Fruit fly (Drosophila melanogaster) whole organism, embryonic: ENCODE measurements around the gene alpha-Man-Ia.

Experiments used
- CG11504 ChIP-seq: fragments of 200-800 bp; sonication (Bioruptor generic); optimal IDR thresholded peaks from 3 replicates; lab custom pipeline; 2019; ENCODE audit warnings: missing biosample characterization, mild to moderate bottlenecking, missing genetic modification characterization, moderate library complexity
- CG15269 ChIP-seq: fragments of 200-800 bp; sonication (Bioruptor generic); optimal IDR thresholded peaks from 2 replicates; lab custom pipeline; 2018; ENCODE audit warnings: missing biosample characterization, mild to moderate bottlenecking, missing genetic modification characterization, moderate library complexity
- CG17912 ChIP-seq: fragments of 200-800 bp; sonication (Bioruptor generic); optimal IDR thresholded peaks from 2 replicates; lab custom pipeline; 2018; ENCODE audit warnings: missing biosample characterization, mild to moderate bottlenecking, missing genetic modification characterization
- CG1832 ChIP-seq: fragments of 200-800 bp; sonication (Bioruptor generic); optimal IDR thresholded peaks from 2 replicates; lab custom pipeline; 2017; ENCODE audit warnings: missing biosample characterization, mild to moderate bottlenecking, missing genetic modification characterization, inconsistent platforms
- CG18599 ChIP-seq: fragments of 200-800 bp; sonication (Bioruptor generic); optimal IDR thresholded peaks from 3 replicates; lab custom pipeline; 2017; ENCODE audit warnings: missing biosample characterization, missing genetic modification characterization, mild to moderate bottlenecking, moderate library complexity, missing genetic modification reagents
- CG2120 ChIP-seq: fragments of 200-800 bp; sonication (Bioruptor generic); optimal IDR thresholded peaks from 3 replicates; lab custom pipeline; 2016; ENCODE audit warnings: missing biosample characterization, missing genetic modification characterization
- CG2678 ChIP-seq: fragments of 200-800 bp; sonication (Bioruptor generic); optimal IDR thresholded peaks from 3 replicates; lab custom pipeline; 2019; ENCODE audit warnings: missing biosample characterization, mild to moderate bottlenecking, missing genetic modification characterization, moderate library complexity
- CG2712 ChIP-seq: fragments of 200-800 bp; optimal IDR thresholded peaks from 3 replicates; lab custom pipeline; 2019; ENCODE audit warnings: missing biosample characterization, mild to moderate bottlenecking, missing genetic modification characterization, moderate library complexity
- CG3065 ChIP-seq: fragments of 200-800 bp; sonication (Bioruptor generic); optimal IDR thresholded peaks from 2 replicates; lab custom pipeline; 2016; ENCODE audit warnings: missing biosample characterization, missing genetic modification characterization
- CG32532 ChIP-seq: fragments of 200-800 bp; sonication (Bioruptor generic); IDR thresholded peaks from 2 replicates; pipeline ENCODE4 v1.3.6; 2022; ENCODE audit warnings: missing biosample characterization, missing genetic modification characterization
- CG32767 ChIP-seq: fragments of 200-800 bp; sonication (Bioruptor generic); IDR thresholded peaks from 2 replicates; pipeline ENCODE4 v1.3.6; 2022; ENCODE audit warnings: missing biosample characterization, missing genetic modification characterization
- CG5180 ChIP-seq: fragments of 200-800 bp; sonication (Bioruptor generic); optimal IDR thresholded peaks from 3 replicates; lab custom pipeline; 2017; ENCODE audit warnings: missing biosample characterization, missing genetic modification characterization, mild to moderate bottlenecking, moderate library complexity, missing genetic modification reagents
- CG6175 ChIP-seq: fragments of 200-800 bp; sonication (Bioruptor generic); IDR thresholded peaks from 3 replicates; pipeline ENCODE4 v1.3.6; 2022; ENCODE audit warnings: missing biosample characterization, missing genetic modification characterization
- CG6254 ChIP-seq: fragments of 200-800 bp; sonication (Bioruptor generic); optimal IDR thresholded peaks from 3 replicates; lab custom pipeline; 2017; ENCODE audit warnings: mild to moderate bottlenecking, missing biosample characterization, missing genetic modification reagents, missing genetic modification characterization
- CG7839 ChIP-seq: fragments of 200-800 bp; sonication (Bioruptor generic); optimal IDR thresholded peaks from 3 replicates; lab custom pipeline; 2018; ENCODE audit warnings: missing biosample characterization, mild to moderate bottlenecking, missing genetic modification characterization, moderate library complexity
- CG7928 ChIP-seq: fragments of 200-800 bp; sonication (Bioruptor generic); optimal IDR thresholded peaks from 2 replicates; lab custom pipeline; 2017; ENCODE audit warnings: missing biosample characterization, mild to moderate bottlenecking, missing genetic modification characterization
- CG8359 ChIP-seq: fragments of 200-800 bp; sonication (Bioruptor generic); optimal IDR thresholded peaks from 2 replicates; lab custom pipeline; 2017; ENCODE audit warnings: missing biosample characterization, mild to moderate bottlenecking, missing genetic modification characterization, borderline replicate concordance
- CG9932 ChIP-seq: fragments of 200-800 bp; sonication (Bioruptor generic); IDR thresholded peaks from 2 replicates; pipeline ENCODE4 v1.3.6; 2022; ENCODE audit warnings: missing biosample characterization, missing genetic modification characterization
- Camta ChIP-seq: fragments of 200-800 bp; sonication (Bioruptor generic); optimal IDR thresholded peaks from 2 replicates; lab custom pipeline; 2016; ENCODE audit warnings: missing biosample characterization, missing genetic modification characterization
- Dek ChIP-seq: fragments of 200-800 bp; sonication (Bioruptor generic); optimal IDR thresholded peaks from 3 replicates; lab custom pipeline; 2019; ENCODE audit warnings: missing biosample characterization, mild to moderate bottlenecking, missing genetic modification characterization, moderate library complexity
- Drgx ChIP-seq: fragments of 200-800 bp; sonication (Bioruptor generic); IDR thresholded peaks from 2 replicates; pipeline ENCODE4 v1.3.6; 2022; ENCODE audit warnings: missing biosample characterization, missing genetic modification characterization
- H2.0 ChIP-seq: fragments of 200-800 bp; sonication (Bioruptor generic); IDR thresholded peaks from 2 replicates; pipeline ENCODE4 v1.3.6; 2022; ENCODE audit warnings: missing biosample characterization, missing genetic modification characterization
- Hr51 ChIP-seq, 2 experiments: fragments of 200-800 bp; sonication (Bioruptor generic); optimal IDR thresholded peaks; 2 replicates in 1 of 2; 3 replicates in 1 of 2; lab custom pipeline; 2016 to 2018; ENCODE audit warnings: missing biosample characterization in 2 of 2, missing genetic modification characterization in 2 of 2, mild to moderate bottlenecking in 1 of 2, moderate library complexity in 1 of 2
- Kr ChIP-seq: fragments of 200-800 bp; sonication (Bioruptor generic); optimal IDR thresholded peaks from 2 replicates; lab custom pipeline; 2017; ENCODE audit warnings: missing biosample characterization, mild to moderate bottlenecking, missing genetic modification characterization
- Med ChIP-seq: fragments of 200-800 bp; sonication (Bioruptor generic); peaks from one replicate; lab custom pipeline; 2016; ENCODE audit warnings: missing biosample characterization, missing genetic modification characterization, mild to moderate bottlenecking, inconsistent platforms, moderate library complexity
- Meics ChIP-seq: fragments of 200-800 bp; sonication (Bioruptor generic); optimal IDR thresholded peaks from 2 replicates; lab custom pipeline; 2017; ENCODE audit warnings: missing biosample characterization, mild to moderate bottlenecking, missing genetic modification characterization
- Poxn ChIP-seq: fragments of 200-800 bp; sonication (Bioruptor generic); IDR thresholded peaks from 2 replicates; pipeline ENCODE4 v1.3.6; 2022; ENCODE audit warnings: missing biosample characterization, missing genetic modification characterization
- Ptx1 ChIP-seq: fragments of 200-800 bp; sonication (Bioruptor generic); IDR thresholded peaks from 2 replicates; pipeline ENCODE4 v1.3.6; 2022; ENCODE audit warnings: missing biosample characterization, missing genetic modification characterization
- Rfx ChIP-seq: fragments of 200-800 bp; sonication (Bioruptor generic); IDR thresholded peaks from 2 replicates; pipeline ENCODE4 v1.3.6; 2022; ENCODE audit warnings: missing biosample characterization, missing genetic modification characterization
- al ChIP-seq: fragments of 200-800 bp; sonication (Bioruptor generic); IDR thresholded peaks from 2 replicates; pipeline ENCODE4 v1.3.6; 2022; ENCODE audit warnings: missing biosample characterization, missing genetic modification characterization
- cas ChIP-seq: fragments of 200-800 bp; sonication (Bioruptor generic); IDR thresholded peaks from 2 replicates; pipeline ENCODE4 v1.3.6; 2022; ENCODE audit warnings: missing biosample characterization, missing genetic modification characterization
- dmrt99B ChIP-seq: fragments of 200-800 bp; sonication (Bioruptor generic); optimal IDR thresholded peaks from 2 replicates; lab custom pipeline; 2018; ENCODE audit warnings: missing biosample characterization, mild to moderate bottlenecking, missing genetic modification characterization, moderate library complexity
- dysf ChIP-seq: fragments of 200-800 bp; sonication (Bioruptor generic); IDR thresholded peaks from 3 replicates; pipeline ENCODE4 v1.3.6; 2022; ENCODE audit warnings: missing biosample characterization, missing genetic modification characterization
- gfzf ChIP-seq: fragments of 200-800 bp; sonication (Bioruptor generic); optimal IDR thresholded peaks from 2 replicates; lab custom pipeline; 2016; ENCODE audit warnings: missing biosample characterization, mild to moderate bottlenecking, missing genetic modification characterization, moderate library complexity
- grau ChIP-seq: fragments of 200-800 bp; optimal IDR thresholded peaks from 3 replicates; lab custom pipeline; 2019; ENCODE audit warnings: missing biosample characterization, mild to moderate bottlenecking, missing genetic modification characterization, moderate library complexity
- lab ChIP-seq: fragments of 200-800 bp; sonication (Bioruptor generic); optimal IDR thresholded peaks from 3 replicates; lab custom pipeline; 2017; ENCODE audit warnings: missing biosample characterization, missing genetic modification characterization, mild to moderate bottlenecking, moderate library complexity, missing genetic modification reagents
- lmd ChIP-seq: fragments of 200-800 bp; sonication (Bioruptor generic); IDR thresholded peaks from 2 replicates; pipeline ENCODE4 v1.3.6; 2022; ENCODE audit warnings: missing biosample characterization, missing genetic modification characterization
- onecut ChIP-seq: fragments of 200-800 bp; sonication (Bioruptor generic); IDR thresholded peaks from 2 replicates; pipeline ENCODE4 v1.3.6; 2022; ENCODE audit warnings: missing biosample characterization, missing genetic modification characterization
- phol ChIP-seq: fragments of 200-800 bp; sonication (Bioruptor generic); optimal IDR thresholded peaks from 3 replicates; lab custom pipeline; 2018; ENCODE audit warnings: missing biosample characterization, mild to moderate bottlenecking, missing genetic modification characterization, moderate library complexity
- row ChIP-seq: fragments of 200-800 bp; sonication (Bioruptor generic); IDR thresholded peaks from 3 replicates; pipeline ENCODE4 v1.3.6; 2022; ENCODE audit warnings: missing biosample characterization, missing genetic modification characterization
- sd ChIP-seq: fragments of 200-800 bp; sonication (Bioruptor generic); optimal IDR thresholded peaks from 3 replicates; lab custom pipeline; 2018; ENCODE audit warnings: missing biosample characterization, mild to moderate bottlenecking, missing genetic modification characterization, moderate library complexity
- sens ChIP-seq: fragments of 200-800 bp; sonication (Bioruptor generic); peaks from one replicate; lab custom pipeline; 2016; ENCODE audit warnings: missing biosample characterization, missing genetic modification characterization
- slbo ChIP-seq: fragments of 200-800 bp; sonication (Bioruptor generic); IDR thresholded peaks from 2 replicates; pipeline ENCODE4 v1.3.6; 2022; ENCODE audit warnings: missing biosample characterization, missing genetic modification characterization
- slou ChIP-seq: fragments of 200-800 bp; sonication (Bioruptor generic); optimal IDR thresholded peaks from 3 replicates; lab custom pipeline; 2016; ENCODE audit warnings: missing biosample characterization, missing genetic modification characterization
- sob ChIP-seq: fragments of 200-800 bp; sonication (Bioruptor generic); IDR thresholded peaks from 2 replicates; pipeline ENCODE4 v1.3.6; 2022; ENCODE audit warnings: missing biosample characterization, missing genetic modification characterization
- sqz ChIP-seq: fragments of 200-800 bp; sonication (Bioruptor generic); optimal IDR thresholded peaks from 3 replicates; lab custom pipeline; 2018; ENCODE audit warnings: missing biosample characterization, mild to moderate bottlenecking, missing genetic modification characterization
- tio ChIP-seq: fragments of 200-800 bp; sonication (Bioruptor generic); optimal IDR thresholded peaks from 2 replicates; lab custom pipeline; 2017; ENCODE audit warnings: missing biosample characterization, missing genetic modification characterization, inconsistent platforms
- trem ChIP-seq: fragments of 200-800 bp; optimal IDR thresholded peaks from 3 replicates; lab custom pipeline; 2019; ENCODE audit warnings: missing biosample characterization, mild to moderate bottlenecking, missing genetic modification characterization, moderate library complexity
- zf30C ChIP-seq: fragments of 200-800 bp; sonication (Bioruptor generic); optimal IDR thresholded peaks from 3 replicates; lab custom pipeline; 2018; ENCODE audit warnings: missing biosample characterization, mild to moderate bottlenecking, missing genetic modification characterization

Gene alpha-Man-Ia

dm6 chrX:10247366-10247765 is 78.4 kb downstream of the alpha-Man-Ia start (continued):
- TF ChIP-seq CG2712 (tag; lab: Kevin White, UChicago) = peak; percentile 21
- no peak for TF ChIP-seq Dek (tag; lab: Kevin White, UChicago)
- peak; percentile 5 for TF ChIP-seq CG5180 (GFP tag; lab: Kevin White, UChicago)
- TF ChIP-seq gfzf (GFP tag; lab: Kevin White, UChicago) = no peak
- peak; percentile 89 for TF ChIP-seq onecut (GFP tag; lab: Robert Waterston, UW)
- TF ChIP-seq CG8359 (GFP tag; lab: Kevin White, UChicago) = no peak
- no peak for TF ChIP-seq CG17912 (GFP tag; lab: Kevin White, UChicago)
- no peak for TF ChIP-seq sob (GFP tag; lab: Robert Waterston, UW)
- no peak for TF ChIP-seq CG6175
- peak; percentile 45 for TF ChIP-seq CG1832 (GFP tag; lab: Kevin White, UChicago)
- no peak for TF ChIP-seq CG32767 (GFP tag; lab: Robert Waterston, UW)
- TF ChIP-seq sqz (GFP tag; lab: Kevin White, UChicago) = peak; percentile 2
- no peak for TF ChIP-seq cas (GFP tag; lab: Robert Waterston, UW)
- TF ChIP-seq sd (tag; lab: Kevin White, UChicago) = peak; percentile 75

dm6 chrX:10244763-10245162 is 81.0 kb downstream of the alpha-Man-Ia start:
- peak; percentile 48 for TF ChIP-seq row (GFP tag; lab: Robert Waterston, UW)
- TF ChIP-seq CG3065 (GFP tag; lab: Kevin White, UChicago) = no peak
- peak; percentile 24 for TF ChIP-seq CG2678 (tag; lab: Kevin White, UChicago)
- no peak for TF ChIP-seq trem (tag; lab: Kevin White, UChicago)
- TF ChIP-seq CG7928 (GFP tag; lab: Kevin White, UChicago) = no peak
- TF ChIP-seq slbo (GFP tag; lab: Robert Waterston, UW) = peak; percentile 45
- TF ChIP-seq CG7839 (tag; lab: Kevin White, UChicago) = peak; percentile 7
- peak; percentile 7 for TF ChIP-seq phol (tag; lab: Kevin White, UChicago)
- TF ChIP-seq sens (GFP tag; lab: Kevin White, UChicago) = peak; percentile 64
- peak in 1 of 2 experiments; percentile 30 for TF ChIP-seq Hr51 (GFP tag; optimal IDR thresholded peaks at IDR 0.05; lab: Kevin White, UChicago)
- TF ChIP-seq Rfx = 0 out of 2 replicates have a peak, but pooled peaks have one; percentile 15
- TF ChIP-seq CG6254 (GFP tag; lab: Kevin White, UChicago) = no peak
- TF ChIP-seq lmd (GFP tag; lab: Robert Waterston, UW) = peak; percentile 27; the same call in 1 of the 2 replicates
- TF ChIP-seq CG18599 (GFP tag; lab: Kevin White, UChicago) = no peak
- TF ChIP-seq tio (GFP tag; lab: Kevin White, UChicago) = no peak
- TF ChIP-seq dmrt99B (tag; lab: Kevin White, UChicago) = peak; percentile 8
- peak; percentile 30; the same call in 1 of the 3 replicates for TF ChIP-seq dysf
- no peak for TF ChIP-seq Camta (GFP tag; lab: Kevin White, UChicago)
- TF ChIP-seq lab (GFP tag; lab: Kevin White, UChicago) = peak; percentile 12
- no peak for TF ChIP-seq H2.0 (GFP tag; lab: Robert Waterston, UW)
- 0 out of 2 replicates have a peak, but pooled peaks have one; percentile 6 for TF ChIP-seq al (GFP tag; lab: Robert Waterston, UW)
- TF ChIP-seq CG32532 = peak; percentile 13; the same call in 1 of the 2 replicates
- TF ChIP-seq Med = peak; percentile 64
- TF ChIP-seq grau (tag; lab: Kevin White, UChicago) = peak; percentile 32
- peak; percentile 29 for TF ChIP-seq CG2120 (GFP tag; lab: Kevin White, UChicago)
- TF ChIP-seq Meics (GFP tag; lab: Kevin White, UChicago) = peak; percentile 27
- TF ChIP-seq Drgx = 0 out of 2 replicates have a peak, but pooled peaks have one; percentile 26
- TF ChIP-seq Kr (GFP tag; lab: Kevin White, UChicago) = no peak
- TF ChIP-seq Ptx1 = 0 out of 2 replicates have a peak, but pooled peaks have one; percentile 7
- no peak for TF ChIP-seq zf30C
- TF ChIP-seq slou (GFP tag; lab: Kevin White, UChicago) = no peak
- TF ChIP-seq CG9932 (GFP tag; lab: Robert Waterston, UW) = peak; percentile 32; the same call in 1 of the 2 replicates
- peak; percentile 14 for TF ChIP-seq CG15269 (tag; lab: Kevin White, UChicago)
- peak; percentile 25 for TF ChIP-seq CG11504 (tag; lab: Kevin White, UChicago)
- no peak for TF ChIP-seq Poxn (GFP tag; lab: Robert Waterston, UW)
